Worm (Caenorhabditis elegans): ENCODE measurements around the gene srw-107.

DNA sequence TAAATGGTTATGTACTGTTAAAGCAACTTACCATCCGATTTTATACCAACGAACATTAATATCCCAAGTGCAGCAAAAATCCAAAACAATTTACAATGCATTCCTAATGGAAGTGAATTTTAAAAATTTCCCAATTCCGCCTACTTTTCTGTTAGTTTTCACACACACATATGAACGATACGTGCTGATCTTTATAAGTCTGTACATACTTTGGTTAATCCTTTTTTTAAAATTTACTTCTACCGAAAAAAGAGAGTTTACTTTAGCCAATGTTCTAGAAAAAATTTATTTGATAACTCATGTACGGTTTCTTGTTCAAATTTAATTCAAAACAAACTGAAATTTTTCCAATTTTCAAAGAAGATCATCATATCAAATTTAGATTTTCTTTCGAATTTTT, 3.6 kb upstream of the srw-107 start, which contains the start of gene R11G11.16:
- no peak for TF ChIP-seq hmbx-1 (tag; optimal IDR thresholded peaks at IDR 0.05)
- no peak for TF ChIP-seq pes-1 (GFP tag; IDR thresholded peaks at IDR 0.05)
- TF ChIP-seq B0310.2 (tag; optimal IDR thresholded peaks at IDR 0.05), result no peak
- no peak for TF ChIP-seq ceh-36 (tag; optimal IDR thresholded peaks at IDR 0.05)
- TF ChIP-seq hmg-4 (GFP tag; optimal IDR thresholded peaks at IDR 0.05), result no peak
- TF ChIP-seq ets-7 (tag; optimal IDR thresholded peaks at IDR 0.05), result no peak
- TF ChIP-seq F13C5.2 (tag; optimal IDR thresholded peaks at IDR 0.05), result no peak
- TF ChIP-seq ceh-13 (GFP tag; optimal IDR thresholded peaks at IDR 0.05), result no peak
- TF ChIP-seq aly-1 (tag; optimal IDR thresholded peaks at IDR 0.05), result no peak
- TF ChIP-seq ama-1 (optimal IDR thresholded peaks at IDR 0.05), result no peak
- no peak for TF ChIP-seq flt-1 (GFP tag; IDR thresholded peaks at IDR 0.05)
- no peak for TF ChIP-seq tra-4 (tag; optimal IDR thresholded peaks at IDR 0.05)
- TF ChIP-seq hnd-1 (tag; optimal IDR thresholded peaks at IDR 0.05), result no peak

All from whole organism, early embryonic.